Worm (Caenorhabditis elegans): Measurements from ENCODE around the gene Y116A8B.1.

Y116A8B.1 gene

DNA sequence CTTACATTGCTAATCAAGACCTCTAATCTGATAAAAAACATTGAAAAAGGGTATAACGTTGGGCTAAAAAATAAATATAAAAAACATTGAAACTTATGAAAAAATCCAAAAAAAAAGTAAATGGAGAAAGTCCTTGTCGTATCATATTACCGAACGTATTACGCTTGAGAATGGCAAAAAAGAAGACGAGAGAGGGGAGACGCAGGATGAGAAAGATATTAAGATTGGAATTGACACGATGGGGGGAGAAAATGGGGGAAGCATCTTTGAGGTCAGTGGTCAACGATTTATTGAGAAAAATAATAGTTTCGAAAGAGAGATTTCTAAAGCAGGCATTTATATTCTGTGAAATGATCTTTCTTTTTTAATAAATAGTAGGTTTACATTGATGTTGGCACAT, 6.8 kb upstream of the Y116A8B.1 start:
- TF ChIP-seq F13C5.2 (tag; optimal IDR thresholded peaks at IDR 0.05): no peak
- no peak for TF ChIP-seq tbx-11 (GFP tag; IDR thresholded peaks at IDR 0.05)
- no peak for TF ChIP-seq ceh-13 (GFP tag; optimal IDR thresholded peaks at IDR 0.05)
- no peak for TF ChIP-seq hnd-1 (tag; optimal IDR thresholded peaks at IDR 0.05)
- no peak for TF ChIP-seq ama-1 (optimal IDR thresholded peaks at IDR 0.05)
- TF ChIP-seq tbx-37 (GFP tag; conservative IDR thresholded peaks at IDR 0.05): no peak
- no peak for TF ChIP-seq sea-1 (GFP tag; conservative IDR thresholded peaks at IDR 0.05)
- no peak for TF ChIP-seq flt-1 (GFP tag; IDR thresholded peaks at IDR 0.05)

DNA sequence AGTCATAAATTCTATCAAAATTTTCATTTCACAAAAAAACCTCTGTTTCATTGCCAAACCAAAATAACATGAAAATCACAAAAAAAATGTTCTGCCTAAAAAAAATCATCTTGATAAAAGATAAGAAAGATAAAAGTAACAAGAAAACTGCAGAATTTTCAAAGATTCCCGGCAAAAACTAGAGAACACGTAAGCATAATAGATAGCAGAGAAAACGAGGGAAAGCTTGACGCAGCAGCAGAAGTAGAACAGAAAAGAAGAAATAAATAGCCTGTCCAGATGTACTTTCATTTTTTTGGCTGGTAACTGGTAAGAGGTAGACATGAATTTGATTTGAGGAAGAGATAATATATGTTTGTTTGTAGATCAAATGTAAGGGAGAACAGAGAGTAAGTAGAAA, 5.4 kb upstream of the Y116A8B.1 start:
- no peak for TF ChIP-seq tra-4 (tag; optimal IDR thresholded peaks at IDR 0.05)
- TF ChIP-seq F13C5.2 (tag; optimal IDR thresholded peaks at IDR 0.05): no peak
- no peak for TF ChIP-seq hmg-4 (GFP tag; optimal IDR thresholded peaks at IDR 0.05)
- TF ChIP-seq tbx-11 (GFP tag; IDR thresholded peaks at IDR 0.05): no peak
- TF ChIP-seq flt-1 (GFP tag; IDR thresholded peaks at IDR 0.05): no peak
- TF ChIP-seq ceh-13 (GFP tag; optimal IDR thresholded peaks at IDR 0.05): no peak
- no peak for TF ChIP-seq B0310.2 (tag; optimal IDR thresholded peaks at IDR 0.05)
- TF ChIP-seq ama-1 (optimal IDR thresholded peaks at IDR 0.05): no peak
- no peak for TF ChIP-seq aly-1 (tag; optimal IDR thresholded peaks at IDR 0.05)
- no peak for TF ChIP-seq scrt-1 (GFP tag; IDR thresholded peaks at IDR 0.05)
- no peak for TF ChIP-seq hmbx-1 (tag; optimal IDR thresholded peaks at IDR 0.05)
- TF ChIP-seq tbx-37 (GFP tag; conservative IDR thresholded peaks at IDR 0.05): no peak
- no peak for TF ChIP-seq ets-7 (tag; optimal IDR thresholded peaks at IDR 0.05)
- no peak for TF ChIP-seq hnd-1 (tag; optimal IDR thresholded peaks at IDR 0.05)
- no peak for TF ChIP-seq pes-1 (GFP tag; IDR thresholded peaks at IDR 0.05)
- no peak for TF ChIP-seq ceh-36 (tag; optimal IDR thresholded peaks at IDR 0.05)

DNA sequence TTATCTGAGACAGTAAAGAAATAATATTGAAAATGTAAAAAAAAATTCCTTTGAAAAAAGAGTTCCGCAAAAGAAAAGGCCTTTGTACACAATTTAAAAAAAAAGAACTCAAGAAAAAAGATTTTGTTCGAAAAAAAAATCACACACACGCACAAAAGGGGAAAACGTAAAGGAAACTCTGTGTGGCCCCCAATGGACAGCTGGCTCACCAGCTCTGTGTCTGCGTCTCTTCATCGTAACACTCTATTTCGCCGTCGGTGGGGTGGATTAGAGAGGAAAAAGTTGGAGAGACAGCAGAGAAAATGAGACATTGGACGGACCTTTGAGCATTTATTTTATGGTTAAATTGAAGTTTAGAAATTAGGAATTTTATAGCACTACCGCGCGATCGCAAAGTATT, 1.1 kb upstream of the Y116A8B.1 start:
- TF ChIP-seq ets-7 (tag; optimal IDR thresholded peaks at IDR 0.05) (no peak), ceh-13 (GFP tag; optimal IDR thresholded peaks at IDR 0.05) (no peak), tbx-11 (GFP tag; IDR thresholded peaks at IDR 0.05) (no peak), sea-1 (GFP tag; conservative IDR thresholded peaks at IDR 0.05) (no peak)

DNA sequence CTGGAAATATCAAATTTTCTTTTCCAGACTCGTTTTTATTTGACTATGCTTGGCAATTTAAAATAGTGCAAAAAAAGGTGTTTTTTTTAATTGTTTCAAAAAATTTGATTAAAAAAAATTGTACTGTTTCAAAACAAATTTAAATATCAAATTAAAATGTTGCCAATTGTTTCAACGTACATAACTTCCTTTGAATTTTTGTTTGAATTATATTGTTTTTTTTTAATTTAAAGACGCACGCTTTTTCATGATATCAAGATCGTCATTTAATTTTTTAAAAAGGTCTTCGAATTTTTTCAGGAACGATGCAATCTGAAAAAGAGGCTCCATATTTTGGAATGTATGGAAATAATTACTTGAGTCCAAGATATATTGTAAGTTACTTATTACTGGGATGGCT, 7.3 kb downstream of the Y116A8B.1 start, which contains the start of gene Y116A8B.4:
Gene Y116A8B.4, plus strand, starts transcription at position 301 of the 400 bp plus-strand sequence.
- no peak for TF ChIP-seq sea-1 (GFP tag; conservative IDR thresholded peaks at IDR 0.05)
- no peak for TF ChIP-seq hmbx-1 (tag; optimal IDR thresholded peaks at IDR 0.05)
- no peak for TF ChIP-seq hnd-1 (tag; optimal IDR thresholded peaks at IDR 0.05)
- TF ChIP-seq ceh-36 (tag; optimal IDR thresholded peaks at IDR 0.05): no peak
- TF ChIP-seq F13C5.2 (tag; optimal IDR thresholded peaks at IDR 0.05): no peak
- TF ChIP-seq pes-1 (GFP tag; IDR thresholded peaks at IDR 0.05): no peak
- TF ChIP-seq tra-4 (tag; optimal IDR thresholded peaks at IDR 0.05): no peak
- no peak for TF ChIP-seq ceh-13 (GFP tag; optimal IDR thresholded peaks at IDR 0.05)

DNA sequence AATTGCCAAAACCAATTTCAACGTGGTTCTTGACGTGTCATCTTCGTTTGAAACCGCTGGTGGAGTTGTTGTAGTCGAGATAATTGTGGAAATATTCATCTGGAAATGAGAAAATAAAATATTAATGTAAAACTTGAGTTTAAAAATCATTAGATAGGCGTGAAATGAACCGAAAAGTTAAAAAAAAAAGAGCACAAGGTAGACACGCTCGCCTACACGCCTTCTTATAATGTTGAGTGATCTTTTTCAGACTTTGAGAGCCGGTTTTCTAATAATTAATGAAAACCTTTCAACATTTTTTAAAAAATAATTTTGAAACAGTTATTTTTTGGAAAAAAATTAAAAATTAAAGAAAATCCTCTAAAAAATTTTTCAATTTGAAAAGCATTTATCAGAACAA, 14.8 kb downstream of the Y116A8B.1 start, which contains the start of gene npr-32:
Gene npr-32, minus strand, starts transcription at position 101 of the 400 bp plus-strand sequence.
- TF ChIP-seq F13C5.2 (tag; optimal IDR thresholded peaks at IDR 0.05): no peak
- TF ChIP-seq ceh-36 (tag; optimal IDR thresholded peaks at IDR 0.05): no peak
- TF ChIP-seq ama-1 (optimal IDR thresholded peaks at IDR 0.05): no peak
- TF ChIP-seq B0310.2 (tag; optimal IDR thresholded peaks at IDR 0.05): no peak
- TF ChIP-seq ceh-13 (GFP tag; optimal IDR thresholded peaks at IDR 0.05): no peak
- no peak for TF ChIP-seq sea-1 (GFP tag; conservative IDR thresholded peaks at IDR 0.05)
- no peak for TF ChIP-seq hmbx-1 (tag; optimal IDR thresholded peaks at IDR 0.05)
- TF ChIP-seq tra-4 (tag; optimal IDR thresholded peaks at IDR 0.05): no peak

DNA sequence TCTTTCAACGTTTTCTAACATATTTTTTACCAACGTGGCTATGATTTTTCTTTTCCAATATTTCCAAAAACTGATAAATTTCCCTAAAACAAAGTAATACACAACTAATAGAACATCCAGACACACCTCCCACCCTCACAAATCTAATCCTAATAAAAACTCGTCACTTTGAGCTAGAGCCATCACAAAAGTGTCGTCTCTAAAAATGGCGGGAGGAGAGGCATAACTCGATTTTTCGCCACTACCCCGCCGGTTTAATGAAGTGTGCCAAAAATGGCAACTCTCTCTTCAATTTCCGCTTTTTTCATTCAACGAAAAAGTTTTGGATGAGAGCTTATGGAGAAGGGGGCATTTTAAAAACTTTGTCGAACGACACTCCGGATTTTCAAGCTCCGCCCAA, 16.8 kb downstream of the Y116A8B.1 start:
- TF ChIP-seq hmbx-1 (tag; optimal IDR thresholded peaks at IDR 0.05) (no peak), ama-1 (optimal IDR thresholded peaks at IDR 0.05) (no peak), B0310.2 (tag; optimal IDR thresholded peaks at IDR 0.05) (no peak), hnd-1 (tag; optimal IDR thresholded peaks at IDR 0.05) (no peak), ceh-36 (tag; optimal IDR thresholded peaks at IDR 0.05) (no peak), pes-1 (GFP tag; IDR thresholded peaks at IDR 0.05) (no peak), flt-1 (GFP tag; IDR thresholded peaks at IDR 0.05) (no peak), tbx-11 (GFP tag; IDR thresholded peaks at IDR 0.05) (no peak), ets-7 (tag; optimal IDR thresholded peaks at IDR 0.05) (no peak)

DNA sequence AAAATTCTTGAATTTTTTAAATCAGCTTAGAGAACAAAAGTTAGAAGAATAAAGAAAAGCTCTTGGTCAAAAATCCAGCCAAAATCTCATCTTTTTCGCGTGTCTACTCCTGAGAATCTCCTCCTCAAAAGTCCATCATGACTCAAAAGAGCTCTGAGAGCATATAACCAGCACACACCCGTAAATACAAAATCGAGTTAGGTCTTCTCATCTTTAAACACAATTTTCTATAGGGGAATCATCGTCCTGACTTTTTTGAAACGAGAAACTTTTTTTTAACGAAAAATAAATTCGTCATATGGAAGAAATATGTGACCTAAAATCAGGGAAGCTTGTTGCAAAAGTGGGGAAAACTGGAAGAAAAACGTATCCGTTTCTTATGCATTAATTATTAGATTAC, 17.3 kb downstream of the Y116A8B.1 start:
- TF ChIP-seq pes-1 (GFP tag; IDR thresholded peaks at IDR 0.05): no peak
- TF ChIP-seq tbx-11 (GFP tag; IDR thresholded peaks at IDR 0.05): no peak
- no peak for TF ChIP-seq scrt-1 (GFP tag; IDR thresholded peaks at IDR 0.05)
- no peak for TF ChIP-seq flt-1 (GFP tag; IDR thresholded peaks at IDR 0.05)
- TF ChIP-seq sea-1 (GFP tag; conservative IDR thresholded peaks at IDR 0.05): no peak
- no peak for TF ChIP-seq F13C5.2 (tag; optimal IDR thresholded peaks at IDR 0.05)
- TF ChIP-seq aly-1 (tag; optimal IDR thresholded peaks at IDR 0.05): no peak
- no peak for TF ChIP-seq hmg-4 (GFP tag; optimal IDR thresholded peaks at IDR 0.05)
- TF ChIP-seq B0310.2 (tag; optimal IDR thresholded peaks at IDR 0.05): no peak
- TF ChIP-seq ets-7 (tag; optimal IDR thresholded peaks at IDR 0.05): no peak
- TF ChIP-seq tra-4 (tag; optimal IDR thresholded peaks at IDR 0.05): no peak
- no peak for TF ChIP-seq ama-1 (optimal IDR thresholded peaks at IDR 0.05)
- TF ChIP-seq ceh-36 (tag; optimal IDR thresholded peaks at IDR 0.05): no peak

DNA sequence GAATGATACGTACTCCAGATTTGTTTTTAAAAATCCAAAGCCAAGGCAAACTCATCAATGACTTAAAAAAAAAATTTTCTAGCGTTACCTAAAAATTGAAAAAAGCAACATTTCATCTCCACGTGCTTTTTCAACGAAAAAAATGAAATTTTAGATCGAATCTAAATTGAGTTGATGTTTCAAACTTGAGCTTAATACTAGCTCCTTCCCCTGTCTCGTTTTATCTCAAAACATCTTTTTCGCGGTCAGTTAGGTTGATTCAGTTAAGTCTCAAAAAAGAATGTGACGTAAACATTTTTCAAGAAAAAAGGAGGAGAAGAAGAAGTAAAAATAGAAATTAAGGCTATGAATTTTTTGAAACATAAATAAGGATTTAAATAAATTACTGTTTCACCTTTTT, 20.9 kb downstream of the Y116A8B.1 start:
- no peak for TF ChIP-seq hmbx-1 (tag; optimal IDR thresholded peaks at IDR 0.05)
- TF ChIP-seq aly-1 (tag; optimal IDR thresholded peaks at IDR 0.05): no peak
- TF ChIP-seq tra-4 (tag; optimal IDR thresholded peaks at IDR 0.05): no peak
- TF ChIP-seq ceh-36 (tag; optimal IDR thresholded peaks at IDR 0.05): no peak
- TF ChIP-seq ama-1 (optimal IDR thresholded peaks at IDR 0.05): no peak
- no peak for TF ChIP-seq tbx-37 (GFP tag; conservative IDR thresholded peaks at IDR 0.05)
- TF ChIP-seq ceh-13 (GFP tag; optimal IDR thresholded peaks at IDR 0.05): no peak
- no peak for TF ChIP-seq sea-1 (GFP tag; conservative IDR thresholded peaks at IDR 0.05)
- no peak for TF ChIP-seq scrt-1 (GFP tag; IDR thresholded peaks at IDR 0.05)
- TF ChIP-seq tbx-11 (GFP tag; IDR thresholded peaks at IDR 0.05): no peak
- TF ChIP-seq hnd-1 (tag; optimal IDR thresholded peaks at IDR 0.05): no peak

All from whole organism, early embryonic.